Worm (Caenorhabditis elegans): ENCODE results near the gene M01E10.3.

DNA sequence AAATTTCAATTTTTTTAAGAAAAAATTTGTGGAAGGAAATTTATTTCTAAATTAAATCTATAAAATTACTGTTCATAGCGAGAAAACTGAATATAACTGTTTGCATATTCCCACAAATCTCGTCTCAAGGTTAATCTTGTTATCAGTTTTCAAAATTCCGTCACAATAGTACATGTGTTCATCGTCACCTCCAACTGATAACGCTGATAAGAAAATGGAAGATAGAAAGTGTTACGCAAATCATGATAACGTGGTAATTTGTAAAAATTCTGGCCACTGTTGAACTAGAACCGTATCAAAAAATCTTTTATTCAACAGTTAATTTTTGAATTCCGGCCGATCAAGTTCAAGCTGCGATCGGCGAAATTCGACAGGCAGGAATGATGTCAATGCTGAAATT, 551 bp downstream of the M01E10.3 start:
- TF ChIP-seq pha-4 (tag; optimal IDR thresholded peaks at IDR 0.05) (no peak), fkh-10 (GFP tag; optimal IDR thresholded peaks at IDR 0.05) (no peak), ztf-16 (tag; optimal IDR thresholded peaks at IDR 0.05) (no peak), unc-86 (tag; optimal IDR thresholded peaks at IDR 0.05) (no peak), ceh-18 (tag; optimal IDR thresholded peaks at IDR 0.05) (no peak), pqm-1 (tag; optimal IDR thresholded peaks at IDR 0.05) (no peak), nhr-11 (tag; optimal IDR thresholded peaks at IDR 0.05) (no peak)
